Worm (Caenorhabditis elegans) whole organism, young adult: ENCODE results near the gene srx-93.

Experiments used
- F49E8.2 ChIP-seq: sonication (generic microtip); optimal IDR thresholded peaks from 3 replicates; lab custom pipeline; 2017; ENCODE audit warnings: missing genetic modification characterization, mild to moderate bottlenecking, missing compliant biosample characterization, antibody characterized with exemption, moderate library complexity; ENCODE audit not compliant: insufficient read depth
- ama-1 ChIP-seq, 3 experiments: fragments of 150-350 bp in 1 of 3; sonication (generic microtip) in 2 of 3; optimal IDR thresholded peaks; 2 replicates each; lab custom pipeline; 2014 to 2018; ENCODE audit warnings: missing biosample characterization in 2 of 3, missing genetic modification characterization in 2 of 3, missing genetic modification reagents in 2 of 3
- attf-6 ChIP-seq: fragments of 200-800 bp; sonication (Bioruptor generic); IDR thresholded peaks from 2 replicates; pipeline ENCODE4 v1.3.6; 2022; ENCODE audit warnings: missing genetic modification reagents, missing genetic modification characterization, missing compliant biosample characterization
- dpl-1 ChIP-seq: fragments of 150-350 bp; optimal IDR thresholded peaks from 2 replicates; lab custom pipeline; 2014; ENCODE audit warnings: missing biosample characterization, missing genetic modification reagents, missing genetic modification characterization
- hmg-1.2 ChIP-seq: fragments of 200-800 bp; sonication (Bioruptor generic); IDR thresholded peaks from 2 replicates; pipeline ENCODE4 v1.3.6; 2022; ENCODE audit warnings: missing genetic modification reagents, missing genetic modification characterization, missing compliant biosample characterization
- pha-4 ChIP-seq: fragments of 150-350 bp; sonication (generic microtip); optimal IDR thresholded peaks from 2 replicates; lab custom pipeline; 2014; ENCODE audit warnings: missing biosample characterization, missing genetic modification reagents, missing genetic modification characterization
- snpc-4 ChIP-seq, 5 experiments: fragments of 150-350 bp in 1 of 5; sonication (generic microtip) in 4 of 5; optimal IDR thresholded peaks; 2 replicates each; lab custom pipeline; 2014 to 2018; ENCODE audit warnings: missing genetic modification characterization in 5 of 5, missing biosample characterization in 3 of 5, antibody characterized with exemption in 2 of 5, mild to moderate bottlenecking in 2 of 5, missing compliant biosample characterization in 2 of 5, missing genotype in 2 of 5, moderate library complexity in 2 of 5, missing genetic modification reagents in 1 of 5
- unc-62 ChIP-seq: fragments of 150-350 bp; optimal IDR thresholded peaks from 2 replicates; lab custom pipeline; 2014; ENCODE audit warnings: missing biosample characterization, missing genetic modification reagents, missing genetic modification characterization

- TF ChIP-seq unc-62 (no peak), F49E8.2 (tag; lab: Kevin White, UChicago) (no peak), pha-4 (tag; lab: Kevin White, UChicago) (no peak), ama-1 (optimal IDR thresholded peaks at IDR 0.05; lab: Kevin White, UChicago) (no peak), ama-1 (GFP tag; optimal IDR thresholded peaks at IDR 0.05; lab: Kevin White, UChicago) (no peak), snpc-4 (GFP tag; optimal IDR thresholded peaks at IDR 0.05; lab: Kevin White, UChicago) (no peak), snpc-4 (tag; optimal IDR thresholded peaks at IDR 0.05; lab: Kevin White, UChicago) (no peak), attf-6 (GFP tag; lab: Robert Waterston, UW) (no peak), dpl-1 (GFP tag; lab: Kevin White, UChicago) (no peak), hmg-1.2 (GFP tag; lab: Robert Waterston, UW) (no peak)
These were observed 25.6 kb downstream of the srx-93 start, which contains the start of gene srh-213 for ce11 chrV:3594936-3595335.
